Worm (Caenorhabditis elegans) whole organism, young adult: ENCODE measurements around the gene pir-1.

Experiments
- B0019.2 ChIP-seq: fragments of 200-800 bp; sonication (Bioruptor generic); conservative IDR thresholded peaks from 2 replicates; pipeline ENCODE4 v1.3.6; 2022; ENCODE audit warnings: missing genetic modification reagents, missing genetic modification characterization, missing compliant biosample characterization
- B0261.1 ChIP-seq: sonication (generic microtip); optimal IDR thresholded peaks from 2 replicates; lab custom pipeline; 2016; ENCODE audit warnings: mild to moderate bottlenecking, missing genetic modification characterization, moderate library complexity, missing compliant biosample characterization
- D2030.7 ChIP-seq: fragments of 200-800 bp; sonication (Bioruptor generic); IDR thresholded peaks from 2 replicates; pipeline ENCODE4 v1.3.6; 2022; ENCODE audit warnings: missing genetic modification reagents, missing genetic modification characterization, missing compliant biosample characterization
- F23B12.7 ChIP-seq: sonication (generic microtip); optimal IDR thresholded peaks from 2 replicates; lab custom pipeline; 2017; ENCODE audit warnings: missing genetic modification characterization, mild to moderate bottlenecking, missing compliant biosample characterization, antibody characterized with exemption, moderate library complexity; ENCODE audit not compliant: insufficient read depth
- F33H1.4 ChIP-seq: fragments of 200-800 bp; sonication (Bioruptor generic); IDR thresholded peaks from 2 replicates; pipeline ENCODE4 v1.3.6; 2022; ENCODE audit warnings: missing genetic modification reagents, missing genetic modification characterization, missing compliant biosample characterization
- F37B4.10 ChIP-seq: fragments of 200-800 bp; sonication (Bioruptor generic); IDR thresholded peaks from 2 replicates; pipeline ENCODE4 v1.3.6; 2022; ENCODE audit warnings: missing genetic modification characterization, missing compliant biosample characterization
- F39B2.1 ChIP-seq: fragments of 200-800 bp; sonication (Bioruptor generic); IDR thresholded peaks from 2 replicates; pipeline ENCODE4 v1.3.6; 2022; ENCODE audit warnings: missing genetic modification reagents, missing genetic modification characterization, missing compliant biosample characterization
- F49E8.2 ChIP-seq: sonication (generic microtip); optimal IDR thresholded peaks from 3 replicates; lab custom pipeline; 2017; ENCODE audit warnings: missing genetic modification characterization, mild to moderate bottlenecking, missing compliant biosample characterization, antibody characterized with exemption, moderate library complexity; ENCODE audit not compliant: insufficient read depth
- F55B11.4 ChIP-seq: sonication (generic microtip); optimal IDR thresholded peaks from 2 replicates; lab custom pipeline; 2016; ENCODE audit warnings: missing compliant biosample characterization, missing genetic modification characterization, borderline replicate concordance; ENCODE audit not compliant: insufficient read depth
- F57A8.1 ChIP-seq: fragments of 200-800 bp; sonication (Bioruptor generic); optimal IDR thresholded peaks from 2 replicates; lab custom pipeline; 2018; ENCODE audit warnings: mild to moderate bottlenecking, missing genetic modification characterization, moderate library complexity, missing compliant biosample characterization
- K12H6.12 ChIP-seq: fragments of 200-800 bp; sonication (Bioruptor generic); optimal IDR thresholded peaks from 2 replicates; lab custom pipeline; 2018; ENCODE audit warnings: mild to moderate bottlenecking, missing genetic modification characterization, missing compliant biosample characterization
- Y67H2A.10 ChIP-seq: fragments of 200-800 bp; sonication (Bioruptor generic); conservative IDR thresholded peaks from 2 replicates; pipeline ENCODE4 v1.3.6; 2022; ENCODE audit warnings: missing genetic modification reagents, missing genetic modification characterization, missing compliant biosample characterization
- ZK185.1 ChIP-seq: sonication (generic microtip); optimal IDR thresholded peaks from 2 replicates; lab custom pipeline; 2016; ENCODE audit warnings: mild to moderate bottlenecking, missing genetic modification characterization, missing compliant biosample characterization; ENCODE audit not compliant: poor library complexity, severe bottlenecking
- aptf-3 ChIP-seq: fragments of 200-800 bp; sonication (Bioruptor generic); IDR thresholded peaks from 2 replicates; pipeline ENCODE4 v1.3.6; 2022; ENCODE audit warnings: missing genetic modification characterization, missing compliant biosample characterization
- atf-7 ChIP-seq: sonication (generic microtip); optimal IDR thresholded peaks from 2 replicates; lab custom pipeline; 2017; ENCODE audit warnings: mild to moderate bottlenecking, missing genetic modification characterization, missing compliant biosample characterization
- attf-3 ChIP-seq: fragments of 200-800 bp; sonication (Bioruptor generic); conservative IDR thresholded peaks from 2 replicates; pipeline ENCODE4 v1.3.6; 2022; ENCODE audit warnings: missing genetic modification reagents, missing genetic modification characterization, missing compliant biosample characterization
- attf-6 ChIP-seq: fragments of 200-800 bp; sonication (Bioruptor generic); IDR thresholded peaks from 2 replicates; pipeline ENCODE4 v1.3.6; 2022; ENCODE audit warnings: missing genetic modification reagents, missing genetic modification characterization, missing compliant biosample characterization
- bed-2 ChIP-seq: fragments of 200-800 bp; sonication (Bioruptor generic); IDR thresholded peaks from 2 replicates; pipeline ENCODE4 v1.3.6; 2022; ENCODE audit warnings: missing genetic modification reagents, missing genetic modification characterization, missing compliant biosample characterization
- cebp-1 ChIP-seq, 2 experiments: fragments of 200-800 bp in 1 of 2; sonication (Bioruptor generic) in 1 of 2; sonication (generic microtip) in 1 of 2; IDR thresholded peaks in 1 of 2; optimal IDR thresholded peaks in 1 of 2; 2 replicates each; pipeline versions ENCODE4 v1.3.6 to Lab custom; 2017 to 2022; ENCODE audit warnings: missing compliant biosample characterization in 2 of 2, missing genetic modification characterization in 2 of 2, mild to moderate bottlenecking in 1 of 2, missing genetic modification reagents in 1 of 2, moderate library complexity in 1 of 2
- ceh-100 ChIP-seq: fragments of 200-800 bp; sonication (Bioruptor generic); IDR thresholded peaks from 2 replicates; pipeline ENCODE4 v1.3.6; 2022; ENCODE audit warnings: missing genetic modification reagents, missing genetic modification characterization, missing compliant biosample characterization
- ceh-58 ChIP-seq: fragments of 200-800 bp; sonication (Bioruptor generic); IDR thresholded peaks from 2 replicates; pipeline ENCODE4 v1.3.6; 2022; ENCODE audit warnings: missing genetic modification characterization, missing compliant biosample characterization
- ceh-79 ChIP-seq: sonication (generic microtip); optimal IDR thresholded peaks from 2 replicates; lab custom pipeline; 2017; ENCODE audit warnings: mild to moderate bottlenecking, missing genetic modification characterization, missing compliant biosample characterization
- ceh-91 ChIP-seq: fragments of 200-800 bp; sonication (Bioruptor generic); IDR thresholded peaks from 2 replicates; pipeline ENCODE4 v1.3.6; 2022; ENCODE audit warnings: missing genetic modification reagents, missing genetic modification characterization, missing compliant biosample characterization
- ets-4 ChIP-seq: fragments of 200-800 bp; sonication (Bioruptor generic); optimal IDR thresholded peaks from 2 replicates; lab custom pipeline; 2018; ENCODE audit warnings: mild to moderate bottlenecking, missing genetic modification characterization, missing compliant biosample characterization
- fkh-3 ChIP-seq: sonication (generic microtip); optimal IDR thresholded peaks from 2 replicates; lab custom pipeline; 2016; ENCODE audit warnings: mild to moderate bottlenecking, missing genetic modification characterization, missing compliant biosample characterization
- him-1 ChIP-seq: sonication (generic microtip); optimal IDR thresholded peaks from 2 replicates; lab custom pipeline; 2016; ENCODE audit warnings: missing genotype, missing genetic modification reagents, missing genetic modification characterization, missing compliant biosample characterization
- hrde-1 ChIP-seq: sonication (generic microtip); optimal IDR thresholded peaks from 2 replicates; lab custom pipeline; 2016; ENCODE audit warnings: missing genetic modification characterization, mild to moderate bottlenecking, missing compliant biosample characterization, moderate library complexity, missing genotype, missing genetic modification reagents, borderline replicate concordance
- let-526 ChIP-seq: fragments of 200-800 bp; sonication (Bioruptor generic); IDR thresholded peaks from 2 replicates; pipeline ENCODE4 v1.3.6; 2022; ENCODE audit warnings: missing genetic modification reagents, missing genetic modification characterization, missing compliant biosample characterization
- let-607 ChIP-seq, 2 experiments: fragments of 200-800 bp in 1 of 2; sonication (Bioruptor generic) in 1 of 2; sonication (generic microtip) in 1 of 2; optimal IDR thresholded peaks; 2 replicates each; lab custom pipeline; 2016 to 2018; ENCODE audit warnings: mild to moderate bottlenecking in 2 of 2, missing compliant biosample characterization in 2 of 2, missing genetic modification characterization in 2 of 2, moderate library complexity in 2 of 2, missing genotype in 1 of 2
- lin-26 ChIP-seq: fragments of 200-800 bp; sonication (Bioruptor generic); IDR thresholded peaks from 2 replicates; pipeline ENCODE4 v1.3.6; 2022; ENCODE audit warnings: missing genetic modification reagents, missing genetic modification characterization, missing compliant biosample characterization
- lin-40 ChIP-seq: sonication (generic microtip); optimal IDR thresholded peaks from 2 replicates; lab custom pipeline; 2016; ENCODE audit warnings: missing genetic modification characterization, mild to moderate bottlenecking, missing compliant biosample characterization, missing genotype, missing genetic modification reagents
- lsl-1 ChIP-seq: fragments of 200-800 bp; sonication (Bioruptor generic); optimal IDR thresholded peaks from 2 replicates; lab custom pipeline; 2018; ENCODE audit warnings: mild to moderate bottlenecking, missing genetic modification characterization, moderate library complexity, missing compliant biosample characterization
- madf-6 ChIP-seq: fragments of 200-800 bp; sonication (Bioruptor generic); IDR thresholded peaks from 2 replicates; pipeline ENCODE4 v1.3.6; 2022; ENCODE audit warnings: missing genetic modification reagents, missing genetic modification characterization, missing compliant biosample characterization
- mcd-1 ChIP-seq: fragments of 200-800 bp; sonication (Bioruptor generic); IDR thresholded peaks from 2 replicates; pipeline ENCODE4 v1.3.6; 2022; ENCODE audit warnings: missing genetic modification reagents, missing genetic modification characterization, missing compliant biosample characterization
- mes-4 ChIP-seq: sonication (generic microtip); optimal IDR thresholded peaks from 2 replicates; lab custom pipeline; 2016; ENCODE audit warnings: missing genotype, missing genetic modification characterization, missing compliant biosample characterization
- nfya-1 ChIP-seq: sonication (generic microtip); optimal IDR thresholded peaks from 2 replicates; lab custom pipeline; 2017; ENCODE audit warnings: antibody characterized with exemption, missing compliant biosample characterization, missing genetic modification characterization, borderline replicate concordance; ENCODE audit not compliant: insufficient read depth
- nfya-2 ChIP-seq: fragments of 200-800 bp; sonication (Bioruptor generic); IDR thresholded peaks from 2 replicates; pipeline ENCODE4 v1.3.6; 2022; ENCODE audit warnings: missing genetic modification reagents, missing genetic modification characterization, missing compliant biosample characterization
- nhr-80 ChIP-seq: sonication (generic microtip); optimal IDR thresholded peaks from 2 replicates; lab custom pipeline; 2016; ENCODE audit warnings: missing genetic modification characterization, missing compliant biosample characterization
- nhr-90 ChIP-seq: sonication (generic microtip); optimal IDR thresholded peaks from 2 replicates; lab custom pipeline; 2016; ENCODE audit warnings: missing genotype, mild to moderate bottlenecking, missing genetic modification characterization, missing compliant biosample characterization
- snpc-1.1 ChIP-seq: sonication (generic microtip); optimal IDR thresholded peaks from 2 replicates; lab custom pipeline; 2017; ENCODE audit warnings: missing genetic modification characterization, mild to moderate bottlenecking, missing compliant biosample characterization, antibody characterized with exemption, moderate library complexity, missing genotype, missing genetic modification reagents; ENCODE audit not compliant: insufficient read depth
- tbp1 ChIP-seq: fragments of 200-800 bp; sonication (Bioruptor generic); optimal IDR thresholded peaks from 2 replicates; lab custom pipeline; 2018; ENCODE audit warnings: mild to moderate bottlenecking, missing genetic modification characterization, missing compliant biosample characterization
- tbx-9 ChIP-seq: sonication (generic microtip); optimal IDR thresholded peaks from 2 replicates; lab custom pipeline; 2016; ENCODE audit warnings: borderline replicate concordance, missing genetic modification characterization, inconsistent platforms, missing compliant biosample characterization
- unc-130 ChIP-seq: sonication (generic microtip); optimal IDR thresholded peaks from 2 replicates; lab custom pipeline; 2016; ENCODE audit warnings: missing genetic modification reagents, missing genetic modification characterization, missing compliant biosample characterization
- xnd-1 ChIP-seq: sonication (generic microtip); optimal IDR thresholded peaks from 2 replicates; lab custom pipeline; 2016; ENCODE audit warnings: missing genotype, missing genetic modification reagents, missing genetic modification characterization, missing compliant biosample characterization
- zim-3 ChIP-seq: sonication (generic microtip); optimal IDR thresholded peaks from 2 replicates; lab custom pipeline; 2017; ENCODE audit warnings: mild to moderate bottlenecking, missing genetic modification characterization, moderate library complexity, missing compliant biosample characterization
- ztf-18 ChIP-seq: sonication (generic microtip); optimal IDR thresholded peaks from 2 replicates; lab custom pipeline; 2016; ENCODE audit warnings: missing genotype, mild to moderate bottlenecking, missing genetic modification characterization, missing compliant biosample characterization
- ztf-6 ChIP-seq: fragments of 200-800 bp; sonication (Bioruptor generic); IDR thresholded peaks from 2 replicates; pipeline ENCODE4 v1.3.6; 2022; ENCODE audit warnings: missing genetic modification reagents, missing genetic modification characterization, missing compliant biosample characterization

Gene pir-1

ce11 chrII:9211684-9212083, 34.6 kb downstream of the pir-1 start:
- TF ChIP-seq mcd-1 (peak; percentile 66), fkh-3 (tag; lab: Kevin White, UChicago) (no peak), nfya-1 (tag; lab: Kevin White, UChicago) (no peak), ets-4 (GFP tag; lab: Kevin White, UChicago) (no peak), let-526 (GFP tag; lab: Robert Waterston, UW) (no peak), bed-2 (GFP tag; lab: Robert Waterston, UW) (no peak), lin-40 (no peak), B0019.2 (GFP tag; lab: Robert Waterston, UW) (no peak), K12H6.12 (tag; lab: Kevin White, UChicago) (no peak), lsl-1 (peak; percentile 67), atf-7 (no peak), tbx-9 (tag; lab: Kevin White, UChicago) (no peak), Y67H2A.10 (GFP tag; lab: Robert Waterston, UW) (no peak), let-607 (tag; optimal IDR thresholded peaks at IDR 0.05; lab: Kevin White, UChicago) (peak in 1 of 2 experiments; percentile 31), zim-3 (tag; lab: Kevin White, UChicago) (no peak), snpc-1.1 (peak; percentile 94), ZK185.1 (tag; lab: Kevin White, UChicago) (peak; percentile 63), xnd-1 (peak; percentile 49), F39B2.1 (GFP tag; lab: Robert Waterston, UW) (no peak), ztf-18 (tag; lab: Kevin White, UChicago) (peak; percentile 53), F57A8.1 (GFP tag; lab: Kevin White, UChicago) (no peak), nhr-80 (tag; lab: Kevin White, UChicago) (peak; percentile 28), ceh-79 (no peak), unc-130 (GFP tag; lab: Kevin White, UChicago) (no peak), madf-6 (GFP tag; lab: Robert Waterston, UW) (peak; percentile 86), F55B11.4 (tag; lab: Kevin White, UChicago) (no peak), F23B12.7 (tag; lab: Kevin White, UChicago) (peak; percentile 67), F37B4.10 (no peak), mes-4 (tag; lab: Kevin White, UChicago) (peak; percentile 24), ceh-100 (GFP tag; lab: Robert Waterston, UW) (peak; percentile 40; the same call in 1 of the 2 replicates), hrde-1 (peak; percentile 19), lin-26 (GFP tag; lab: Robert Waterston, UW) (peak; percentile 71; the same call in 1 of the 2 replicates), him-1 (tag; lab: Kevin White, UChicago) (peak; percentile 81), aptf-3 (GFP tag; lab: Robert Waterston, UW) (no peak), B0261.1 (tag; lab: Kevin White, UChicago) (peak; percentile 82), F33H1.4 (GFP tag; lab: Robert Waterston, UW) (peak; percentile 77), nhr-90 (tag; lab: Kevin White, UChicago) (peak; percentile 65), D2030.7 (peak; percentile 79), cebp-1 (GFP tag; IDR thresholded peaks at IDR 0.05; lab: Robert Waterston, UW) (no peak), cebp-1 (tag; optimal IDR thresholded peaks at IDR 0.05; lab: Kevin White, UChicago) (no peak), attf-6 (GFP tag; lab: Robert Waterston, UW) (no peak), ztf-6 (GFP tag; lab: Robert Waterston, UW) (no peak), nfya-2 (GFP tag; lab: Robert Waterston, UW) (no peak), ceh-58 (GFP tag; lab: Robert Waterston, UW) (no peak), ceh-91 (no peak), F49E8.2 (tag; lab: Kevin White, UChicago) (peak; percentile 46), tbp1 (GFP tag; lab: Kevin White, UChicago) (peak; percentile 95), attf-3 (peak; percentile 62)
